Fruit fly (Drosophila melanogaster) whole organism, pupa: ENCODE data around the gene CG1324.

Experiments used
- CG10348 ChIP-seq: fragments of 200-800 bp; sonication (Bioruptor generic); IDR thresholded peaks from 2 replicates; pipeline ENCODE4 v1.3.6; 2022; ENCODE audit warnings: missing biosample characterization, missing genetic modification characterization
- CG12605 ChIP-seq: fragments of 200-800 bp; sonication (Bioruptor generic); IDR thresholded peaks from 2 replicates; pipeline ENCODE4 v1.3.6; 2022; ENCODE audit warnings: missing biosample characterization, missing genetic modification characterization
- CG13204 ChIP-seq: fragments of 200-800 bp; sonication (Bioruptor generic); optimal IDR thresholded peaks from 2 replicates; lab custom pipeline; 2018; ENCODE audit warnings: missing biosample characterization, mild to moderate bottlenecking, missing genetic modification characterization, moderate library complexity
- CG14655 ChIP-seq: fragments of 200-800 bp; sonication (Bioruptor generic); optimal IDR thresholded peaks from 3 replicates; lab custom pipeline; 2017; ENCODE audit warnings: mild to moderate bottlenecking, missing biosample characterization, missing genetic modification reagents, missing genetic modification characterization
- CG15710 ChIP-seq: fragments of 200-800 bp; sonication (Bioruptor generic); optimal IDR thresholded peaks from 2 replicates; lab custom pipeline; 2018; ENCODE audit warnings: missing biosample characterization, mild to moderate bottlenecking, missing genetic modification characterization, moderate library complexity
- CG17806 ChIP-seq: fragments of 200-800 bp; sonication (Bioruptor generic); optimal IDR thresholded peaks from 2 replicates; lab custom pipeline; 2018; ENCODE audit warnings: missing biosample characterization, mild to moderate bottlenecking, missing genetic modification characterization, moderate library complexity
- CG32121 ChIP-seq: fragments of 200-800 bp; sonication (Bioruptor generic); IDR thresholded peaks from 2 replicates; pipeline ENCODE4 v1.3.6; 2022; ENCODE audit warnings: missing biosample characterization, missing genetic modification characterization
- CG34367 ChIP-seq: fragments of 200-800 bp; sonication (Bioruptor generic); optimal IDR thresholded peaks from 2 replicates; lab custom pipeline; 2018; ENCODE audit warnings: missing biosample characterization, mild to moderate bottlenecking, missing genetic modification characterization
- CG4496 ChIP-seq: fragments of 200-800 bp; sonication (Bioruptor generic); IDR thresholded peaks from 3 replicates; pipeline ENCODE4 v1.3.6; 2022; ENCODE audit warnings: missing biosample characterization, missing genetic modification characterization
- CG8159 ChIP-seq: fragments of 200-800 bp; sonication (Bioruptor generic); optimal IDR thresholded peaks from 3 replicates; lab custom pipeline; 2018; ENCODE audit warnings: missing biosample characterization, mild to moderate bottlenecking, missing genetic modification characterization, moderate library complexity
- CG8301 ChIP-seq: fragments of 200-800 bp; sonication (Bioruptor generic); optimal IDR thresholded peaks from 2 replicates; lab custom pipeline; 2018; ENCODE audit warnings: missing biosample characterization, mild to moderate bottlenecking, missing genetic modification characterization
- CG9948 ChIP-seq: fragments of 200-800 bp; sonication (Bioruptor generic); optimal IDR thresholded peaks from 2 replicates; lab custom pipeline; 2018; ENCODE audit warnings: missing biosample characterization, mild to moderate bottlenecking, missing genetic modification characterization, moderate library complexity
- D1 ChIP-seq: fragments of 200-800 bp; sonication (Bioruptor generic); optimal IDR thresholded peaks from 2 replicates; lab custom pipeline; 2018; ENCODE audit warnings: missing biosample characterization, mild to moderate bottlenecking, missing genetic modification characterization, moderate library complexity
- EcR ChIP-seq: fragments of 200-800 bp; sonication (Bioruptor generic); optimal IDR thresholded peaks from 3 replicates; lab custom pipeline; 2019; ENCODE audit warnings: missing biosample characterization, missing genetic modification characterization, mild to moderate bottlenecking, moderate library complexity, missing genetic modification reagents
- Ets98B ChIP-seq: fragments of 200-800 bp; sonication (Bioruptor generic); IDR thresholded peaks from 2 replicates; pipeline ENCODE4 v1.3.6; 2022; ENCODE audit warnings: missing biosample characterization, missing genetic modification characterization
- Pif1A ChIP-seq: fragments of 200-800 bp; sonication (Bioruptor generic); optimal IDR thresholded peaks from 3 replicates; lab custom pipeline; 2016; ENCODE audit warnings: missing biosample characterization, missing genetic modification characterization
- Pif1B ChIP-seq: fragments of 200-800 bp; sonication (Bioruptor generic); optimal IDR thresholded peaks from 3 replicates; lab custom pipeline; 2016; ENCODE audit warnings: missing biosample characterization, missing genetic modification characterization
- Snoo ChIP-seq: fragments of 200-800 bp; sonication (Bioruptor generic); optimal IDR thresholded peaks from 3 replicates; lab custom pipeline; 2017; ENCODE audit warnings: missing biosample characterization, mild to moderate bottlenecking, missing genetic modification characterization, inconsistent platforms
- fd96Ca ChIP-seq: fragments of 200-800 bp; sonication (Bioruptor generic); IDR thresholded peaks from 3 replicates; pipeline ENCODE4 v1.3.6; 2022; ENCODE audit warnings: missing biosample characterization, missing genetic modification characterization
- gl ChIP-seq: fragments of 200-800 bp; sonication (Bioruptor generic); optimal IDR thresholded peaks from 2 replicates; lab custom pipeline; 2018; ENCODE audit warnings: missing biosample characterization, mild to moderate bottlenecking, missing genetic modification characterization
- rn ChIP-seq: fragments of 200-800 bp; sonication (Bioruptor generic); IDR thresholded peaks from 2 replicates; pipeline ENCODE4 v1.3.6; 2022; ENCODE audit warnings: missing biosample characterization, missing genetic modification characterization

CG1324 gene

DNA sequence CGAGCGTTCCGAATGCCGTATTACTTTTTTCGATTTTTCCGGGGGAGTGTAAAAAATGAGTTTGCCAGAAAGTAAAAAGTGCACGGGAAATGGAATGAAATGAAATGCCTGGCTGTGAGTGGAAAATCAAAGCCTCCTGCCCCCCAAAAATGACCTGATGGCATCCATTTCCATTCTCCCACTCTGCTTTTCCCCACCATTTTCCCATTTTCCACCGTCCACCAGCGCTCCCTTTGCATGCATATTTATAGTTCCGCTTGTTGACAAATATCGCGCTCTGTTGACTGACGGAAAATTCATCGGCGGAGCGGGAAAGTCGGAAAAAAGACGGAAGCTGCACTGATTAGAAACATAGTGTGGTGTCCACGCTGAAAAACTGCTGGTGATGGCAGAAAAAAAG lies 10.1 kb upstream of the CG1324 start, which contains the start of gene CG15452:
Gene CG15452 (minus strand): TSS at position 101 of the 400 bp plus-strand sequence.
- no peak for TF ChIP-seq CG34367
- TF ChIP-seq Pif1B, result no peak
- TF ChIP-seq rn, result no peak
- TF ChIP-seq Pif1A (GFP tag; lab: Kevin White, UChicago), result no peak
- no peak for TF ChIP-seq CG10348 (GFP tag; lab: Robert Waterston, UW)
- TF ChIP-seq CG8301 (tag; lab: Kevin White, UChicago), result no peak
- TF ChIP-seq EcR (GFP tag; lab: Kevin White, UChicago), result no peak
- no peak for TF ChIP-seq CG15710 (tag; lab: Kevin White, UChicago)
- no peak for TF ChIP-seq CG17806 (tag; lab: Kevin White, UChicago)
- no peak for TF ChIP-seq fd96Ca (GFP tag; lab: Robert Waterston, UW)
- no peak for TF ChIP-seq gl (tag; lab: Kevin White, UChicago)
- TF ChIP-seq CG9948 (tag; lab: Kevin White, UChicago), result no peak
- no peak for TF ChIP-seq CG4496 (GFP tag; lab: Robert Waterston, UW)
- no peak for TF ChIP-seq CG8159 (tag; lab: Kevin White, UChicago)
- TF ChIP-seq CG12605, result no peak
- TF ChIP-seq Ets98B (GFP tag; lab: Robert Waterston, UW), result no peak
- no peak for TF ChIP-seq D1 (tag; lab: Kevin White, UChicago)
- no peak for TF ChIP-seq CG14655 (GFP tag; lab: Kevin White, UChicago)
- TF ChIP-seq Snoo, result no peak

DNA sequence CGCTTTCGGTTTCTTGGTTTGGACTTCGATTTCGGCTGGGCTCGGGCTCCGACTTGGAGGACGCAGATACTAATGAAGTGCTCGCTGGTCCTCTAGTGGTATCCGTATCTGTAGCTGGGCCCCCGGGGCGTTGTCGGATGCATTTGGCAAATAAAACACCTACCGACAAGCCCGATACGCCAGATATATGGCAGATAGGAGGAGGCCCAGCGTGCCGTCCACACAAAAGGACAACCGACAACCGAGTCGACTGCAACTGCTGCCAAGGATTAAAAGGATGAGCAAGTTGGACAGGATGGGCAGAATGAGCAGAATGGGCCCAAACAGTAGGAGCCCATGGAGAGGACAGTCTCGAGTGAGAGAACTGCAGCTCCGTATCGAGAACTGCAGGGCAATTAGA lies 3.8 kb upstream of the CG1324 start:
- TF ChIP-seq CG4496 (GFP tag; lab: Robert Waterston, UW), result no peak
- TF ChIP-seq fd96Ca (GFP tag; lab: Robert Waterston, UW), result no peak
- TF ChIP-seq rn, result no peak
- no peak for TF ChIP-seq Ets98B (GFP tag; lab: Robert Waterston, UW)
- no peak for TF ChIP-seq CG32121 (GFP tag; lab: Robert Waterston, UW)
- no peak for TF ChIP-seq CG14655 (GFP tag; lab: Kevin White, UChicago)
- TF ChIP-seq Snoo, result no peak
- TF ChIP-seq Pif1A (GFP tag; lab: Kevin White, UChicago), result no peak
- no peak for TF ChIP-seq CG15710 (tag; lab: Kevin White, UChicago)
- no peak for TF ChIP-seq CG17806 (tag; lab: Kevin White, UChicago)
- TF ChIP-seq Pif1B, result no peak
- no peak for TF ChIP-seq EcR (GFP tag; lab: Kevin White, UChicago)
- no peak for TF ChIP-seq CG8159 (tag; lab: Kevin White, UChicago)
- no peak for TF ChIP-seq gl (tag; lab: Kevin White, UChicago)
- TF ChIP-seq CG13204, result no peak
- no peak for TF ChIP-seq CG12605
- TF ChIP-seq D1 (tag; lab: Kevin White, UChicago), result no peak

DNA sequence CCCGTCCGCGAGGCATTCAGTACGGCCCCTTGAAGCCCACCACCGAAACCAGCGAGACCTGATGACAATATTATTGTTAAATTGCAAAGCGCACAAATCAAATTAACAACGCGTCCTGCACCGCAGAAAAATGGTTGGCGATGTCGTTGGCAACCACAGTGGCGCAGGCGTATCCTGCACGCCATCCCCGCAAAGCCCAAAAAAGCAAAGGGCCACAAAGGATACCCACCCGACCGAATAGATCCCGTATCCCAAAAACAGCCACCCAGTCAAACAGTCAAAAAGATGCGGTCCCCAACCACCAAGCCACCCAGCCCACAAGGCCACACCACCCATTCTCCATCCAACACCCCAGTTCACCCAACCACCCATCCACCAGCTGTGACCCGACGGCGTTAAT lies 4.3 kb downstream of the CG1324 start:
- TF ChIP-seq gl (tag; lab: Kevin White, UChicago) (no peak), Pif1A (GFP tag; lab: Kevin White, UChicago) (no peak), CG8159 (tag; lab: Kevin White, UChicago) (no peak), CG32121 (GFP tag; lab: Robert Waterston, UW) (no peak), CG13204 (no peak), fd96Ca (GFP tag; lab: Robert Waterston, UW) (no peak), Pif1B (no peak), CG10348 (GFP tag; lab: Robert Waterston, UW) (no peak), CG17806 (tag; lab: Kevin White, UChicago) (no peak), CG4496 (GFP tag; lab: Robert Waterston, UW) (no peak), D1 (tag; lab: Kevin White, UChicago) (no peak), CG34367 (no peak), Ets98B (GFP tag; lab: Robert Waterston, UW) (no peak)

DNA sequence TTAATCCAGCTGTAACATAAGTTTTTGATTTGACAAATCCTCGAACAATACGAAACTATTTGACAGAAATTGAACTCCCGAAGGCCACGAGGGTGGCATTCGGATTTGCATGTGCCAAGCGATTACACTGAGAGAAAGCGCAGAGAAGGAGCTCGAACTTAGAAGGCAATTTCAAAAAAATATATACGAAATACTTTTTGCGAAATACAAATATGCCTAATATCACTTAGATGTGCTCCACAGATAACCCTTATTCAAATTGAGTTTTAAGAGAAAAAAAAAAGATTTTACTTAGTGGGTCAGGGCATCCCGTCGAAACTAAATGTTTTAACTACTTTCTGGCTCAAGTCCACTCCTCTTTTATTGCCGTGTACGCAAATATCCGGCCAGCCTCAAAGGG lies 7.2 kb downstream of the CG1324 start:
- no peak for TF ChIP-seq CG9948 (tag; lab: Kevin White, UChicago)
- no peak for TF ChIP-seq CG17806 (tag; lab: Kevin White, UChicago)
- no peak for TF ChIP-seq CG13204
- no peak for TF ChIP-seq Pif1B
- no peak for TF ChIP-seq Ets98B (GFP tag; lab: Robert Waterston, UW)
- TF ChIP-seq CG8301 (tag; lab: Kevin White, UChicago), result no peak
- TF ChIP-seq CG34367, result no peak
- no peak for TF ChIP-seq Pif1A (GFP tag; lab: Kevin White, UChicago)
- TF ChIP-seq rn, result no peak
- no peak for TF ChIP-seq CG8159 (tag; lab: Kevin White, UChicago)
- TF ChIP-seq CG4496 (GFP tag; lab: Robert Waterston, UW), result no peak
- no peak for TF ChIP-seq fd96Ca (GFP tag; lab: Robert Waterston, UW)
- no peak for TF ChIP-seq CG32121 (GFP tag; lab: Robert Waterston, UW)
- TF ChIP-seq CG14655 (GFP tag; lab: Kevin White, UChicago), result no peak
- no peak for TF ChIP-seq D1 (tag; lab: Kevin White, UChicago)
- no peak for TF ChIP-seq CG12605
- no peak for TF ChIP-seq gl (tag; lab: Kevin White, UChicago)
- TF ChIP-seq Snoo, result no peak
- TF ChIP-seq CG15710 (tag; lab: Kevin White, UChicago), result no peak

DNA sequence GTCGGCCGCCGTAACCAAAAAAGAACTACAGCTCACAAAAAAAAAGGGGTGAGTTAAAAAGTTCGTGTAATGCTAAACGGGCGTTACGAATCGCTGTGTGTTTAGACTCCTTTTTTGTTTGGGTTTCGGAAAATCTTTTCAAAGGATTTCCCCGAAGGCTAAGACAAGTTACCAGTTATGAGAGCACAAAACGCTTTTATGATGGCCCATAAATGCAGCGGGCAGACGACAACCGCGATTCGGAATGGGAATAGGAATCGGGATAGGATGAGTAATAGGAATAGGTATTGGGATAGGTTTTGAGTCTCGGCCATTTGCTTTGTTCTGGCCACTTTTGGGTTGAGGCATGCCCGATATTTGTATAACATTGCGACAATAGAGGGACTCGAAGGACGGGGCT lies 11.3 kb downstream of the CG1324 start:
- TF ChIP-seq Ets98B (GFP tag; lab: Robert Waterston, UW) (no peak), Snoo (no peak), CG10348 (GFP tag; lab: Robert Waterston, UW) (no peak), gl (tag; lab: Kevin White, UChicago) (no peak), CG34367 (no peak), CG8159 (tag; lab: Kevin White, UChicago) (no peak), CG9948 (tag; lab: Kevin White, UChicago) (no peak)
- TF ChIP-seq, all 21 proteins: peak for 0

DNA sequence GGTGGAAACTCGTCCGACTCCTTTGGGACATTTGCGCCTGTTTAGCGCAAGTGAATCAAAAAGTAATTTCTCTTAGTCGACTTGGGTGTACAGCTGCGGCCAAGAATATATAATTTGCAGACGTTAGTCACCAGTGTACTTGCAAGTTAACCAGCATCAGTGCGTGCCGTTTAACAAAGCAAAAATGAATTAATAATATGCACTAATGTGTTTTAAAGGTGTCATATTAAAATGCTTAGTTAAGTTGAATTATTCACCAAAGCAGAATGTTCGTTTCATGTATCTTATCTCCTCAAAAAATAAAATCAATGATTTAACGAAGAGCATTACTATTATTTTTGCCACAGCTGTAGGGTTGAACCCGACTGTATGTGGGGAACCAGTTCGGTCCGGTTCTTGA lies 12.6 kb downstream of the CG1324 start:
- no peak for TF ChIP-seq fd96Ca (GFP tag; lab: Robert Waterston, UW)
- TF ChIP-seq CG8159 (tag; lab: Kevin White, UChicago), result peak; percentile 41
- TF ChIP-seq CG12605, result no peak
- no peak for TF ChIP-seq Pif1A (GFP tag; lab: Kevin White, UChicago)
- TF ChIP-seq Ets98B (GFP tag; lab: Robert Waterston, UW), result no peak
- no peak for TF ChIP-seq rn
- no peak for TF ChIP-seq CG4496 (GFP tag; lab: Robert Waterston, UW)
- TF ChIP-seq CG9948 (tag; lab: Kevin White, UChicago), result peak; percentile 18
- no peak for TF ChIP-seq CG32121 (GFP tag; lab: Robert Waterston, UW)
- TF ChIP-seq CG34367, result no peak
- TF ChIP-seq Snoo, result no peak
- no peak for TF ChIP-seq D1 (tag; lab: Kevin White, UChicago)
- TF ChIP-seq Pif1B, result no peak
- peak; percentile 39 for TF ChIP-seq CG14655 (GFP tag; lab: Kevin White, UChicago)
- TF ChIP-seq EcR (GFP tag; lab: Kevin White, UChicago), result no peak
- TF ChIP-seq CG15710 (tag; lab: Kevin White, UChicago), result peak; percentile 26
- no peak for TF ChIP-seq CG13204
- peak; percentile 22 for TF ChIP-seq CG8301 (tag; lab: Kevin White, UChicago)
- TF ChIP-seq CG17806 (tag; lab: Kevin White, UChicago), result no peak
- no peak for TF ChIP-seq CG10348 (GFP tag; lab: Robert Waterston, UW)
- TF ChIP-seq, all 21 proteins: peak for 5
